Fruit fly (Drosophila melanogaster): ENCODE measurements around the gene cocoon.
A peak's percentile ranks its signal among the peaks of the same experiment; 100 is the strongest.

cocoon gene

dm6 chr3L:15508233-15508632, 34.3 kb upstream of the cocoon start, which contains the start of gene CG7841 (continued):
- TF ChIP-seq Doc3 (GFP tag; IDR thresholded peaks at IDR 0.05; ENCODE audit: partially characterized antibody) (no peak), CG7987 (GFP tag; optimal IDR thresholded peaks at IDR 0.05) (peak; percentile 97), CkIIα-i1 (GFP tag; IDR thresholded peaks at IDR 0.05) (no peak), CG2129 (GFP tag; IDR thresholded peaks at IDR 0.05; ENCODE audit: partially characterized antibody) (no peak), NC2α (GFP tag; optimal IDR thresholded peaks at IDR 0.05) (peak; percentile 95), CG12236 (GFP tag; optimal IDR thresholded peaks at IDR 0.05) (peak; percentile 96), CG18764 (GFP tag; optimal IDR thresholded peaks at IDR 0.05) (peak; percentile 94), Gsc (GFP tag; IDR thresholded peaks at IDR 0.05) (no peak), disco-r (GFP tag; optimal IDR thresholded peaks at IDR 0.05) (peak; percentile 93), Xbp1 (GFP tag; optimal IDR thresholded peaks at IDR 0.05) (peak; percentile 97), CG11723 (GFP tag; optimal IDR thresholded peaks at IDR 0.05) (peak; percentile 97), fu2 (GFP tag; optimal IDR thresholded peaks at IDR 0.05) (peak; percentile 94), ttk (GFP tag; IDR thresholded peaks at IDR 0.05) (peak; percentile 94), CG13296 (GFP tag; optimal IDR thresholded peaks at IDR 0.05) (peak; percentile 99), Nf-YB (GFP tag; optimal IDR thresholded peaks at IDR 0.05) (peak; percentile 89), Dp (GFP tag; optimal IDR thresholded peaks at IDR 0.05) (peak; percentile 87), lmd (GFP tag; IDR thresholded peaks at IDR 0.05) (peak; percentile 95), CG12659 (GFP tag; optimal IDR thresholded peaks at IDR 0.05) (peak; percentile 99), CG5180 (GFP tag; optimal IDR thresholded peaks at IDR 0.05) (peak; percentile 93), tin (GFP tag; optimal IDR thresholded peaks at IDR 0.05) (peak; percentile 98), MTF-1 (GFP tag; optimal IDR thresholded peaks at IDR 0.05; ENCODE audit: borderline replicate concordance) (peak; percentile 97), CG15696 (tag; optimal IDR thresholded peaks at IDR 0.05) (peak; percentile 98), CG7271 (tag; optimal IDR thresholded peaks at IDR 0.05) (peak; percentile 86), wek (GFP tag; optimal IDR thresholded peaks at IDR 0.05) (peak; percentile 95), vvl (GFP tag; IDR thresholded peaks at IDR 0.05) (peak; percentile 99), z (GFP tag; IDR thresholded peaks at IDR 0.05) (peak; percentile 79), nerfin-2 (GFP tag; IDR thresholded peaks at IDR 0.05; ENCODE audit: partially characterized antibody) (no peak), amos (GFP tag; IDR thresholded peaks at IDR 0.05; ENCODE audit: partially characterized antibody) (no peak), tup (GFP tag; optimal IDR thresholded peaks at IDR 0.05) (peak; percentile 96), CG9797 (GFP tag; optimal IDR thresholded peaks at IDR 0.05) (peak; percentile 66), cas (GFP tag; IDR thresholded peaks at IDR 0.05) (peak; percentile 92; the same call in 1 of the 2 replicates), CG32532 (GFP tag; IDR thresholded peaks at IDR 0.05) (peak; percentile 97), Dip2 (GFP tag; IDR thresholded peaks at IDR 0.05) (no peak), Aef1 (GFP tag; IDR thresholded peaks at IDR 0.05) (peak; percentile 89), CG3407 (GFP tag; optimal IDR thresholded peaks at IDR 0.05) (peak; percentile 95), CG13287 (GFP tag; IDR thresholded peaks at IDR 0.05; ENCODE audit: partially characterized antibody) (peak; percentile 42; the same call in 1 of the 2 replicates), ssp (GFP tag; IDR thresholded peaks at IDR 0.05) (no peak), scrt (GFP tag; optimal IDR thresholded peaks at IDR 0.05) (peak; percentile 98), ind (GFP tag; optimal IDR thresholded peaks at IDR 0.05) (peak; percentile 96), Deaf1 (tag; optimal IDR thresholded peaks at IDR 0.05) (peak; percentile 87), p53 (GFP tag; optimal IDR thresholded peaks at IDR 0.05) (peak; percentile 92), crp (GFP tag; optimal IDR thresholded peaks at IDR 0.05) (peak; percentile 56 to 87), CG3726 (GFP tag; IDR thresholded peaks at IDR 0.05) (no peak; the same call in 2 of the 3 replicates), schlank (tag; optimal IDR thresholded peaks at IDR 0.05) (peak; percentile 97), Myb (GFP tag; optimal IDR thresholded peaks at IDR 0.05) (peak; percentile 87), gcm2 (GFP tag; optimal IDR thresholded peaks at IDR 0.05) (peak; percentile 96), dan (GFP tag; IDR thresholded peaks at IDR 0.05) (no peak), fd3F (GFP tag; optimal IDR thresholded peaks at IDR 0.05) (peak; percentile 96), Med (GFP tag) (peak; percentile 100), tio (GFP tag; optimal IDR thresholded peaks at IDR 0.05) (peak; percentile 89)
